Fruit fly (Drosophila melanogaster): ENCODE data around the gene Rbp1.

Gene Rbp1

dm6 chr3R:10834893-10835292 lies 50.7 kb downstream of the Rbp1 start (continued):
- TF ChIP-seq nom (GFP tag; optimal IDR thresholded peaks at IDR 0.05) (peak; percentile 91), Oaz (GFP tag; IDR thresholded peaks at IDR 0.05) (no peak), so (GFP tag; IDR thresholded peaks at IDR 0.05) (no peak), onecut (GFP tag; IDR thresholded peaks at IDR 0.05) (no peak), Fer1 (GFP tag; optimal IDR thresholded peaks at IDR 0.05) (no peak), odd (GFP tag; optimal IDR thresholded peaks at IDR 0.05) (no peak), Med (GFP tag) (peak; percentile 28), CG13123 (GFP tag; optimal IDR thresholded peaks at IDR 0.05) (no peak), CG7372 (GFP tag; IDR thresholded peaks at IDR 0.05) (no peak), emc (GFP tag; optimal IDR thresholded peaks at IDR 0.05) (no peak), Drgx (GFP tag; IDR thresholded peaks at IDR 0.05) (peak; percentile 96), pb (GFP tag; optimal IDR thresholded peaks at IDR 0.05) (no peak), hth (optimal IDR thresholded peaks at IDR 0.05) (no peak), toy (GFP tag; IDR thresholded peaks at IDR 0.05) (no peak), CG1603 (tag; optimal IDR thresholded peaks at IDR 0.05) (peak; percentile 25), Blimp-1 (GFP tag; optimal IDR thresholded peaks at IDR 0.05) (no peak), CG2202 (tag; optimal IDR thresholded peaks at IDR 0.05) (no peak), corto (GFP tag; optimal IDR thresholded peaks at IDR 0.05) (peak; percentile 97), HLH3B (GFP tag; IDR thresholded peaks at IDR 0.05) (no peak), bowl (GFP tag; IDR thresholded peaks at IDR 0.05) (no peak), dm (GFP tag; optimal IDR thresholded peaks at IDR 0.05) (no peak), tx (GFP tag; optimal IDR thresholded peaks at IDR 0.05) (no peak), Hr78 (GFP tag; optimal IDR thresholded peaks at IDR 0.05) (no peak), Hr3 (GFP tag; optimal IDR thresholded peaks at IDR 0.05) (no peak), CG9932 (GFP tag; IDR thresholded peaks at IDR 0.05) (no peak), CG14860 (GFP tag; IDR thresholded peaks at IDR 0.05; ENCODE audit: partially characterized antibody) (no peak), knrl (GFP tag; IDR thresholded peaks at IDR 0.05; ENCODE audit: partially characterized antibody) (no peak), lbe (GFP tag; optimal IDR thresholded peaks at IDR 0.05) (peak; percentile 96), Awh (GFP tag; IDR thresholded peaks at IDR 0.05) (no peak), bsh (GFP tag; optimal IDR thresholded peaks at IDR 0.05) (peak in 1 of 2 experiments; percentile 93), CG10321 (GFP tag; IDR thresholded peaks at IDR 0.05) (no peak), prd (optimal IDR thresholded peaks at IDR 0.05) (no peak), prd (GFP tag; IDR thresholded peaks at IDR 0.05) (peak; percentile 60; the same call in 2 of the 3 replicates), ro (GFP tag; IDR thresholded peaks at IDR 0.05) (no peak), Bgb (GFP tag; IDR thresholded peaks at IDR 0.05; ENCODE audit: partially characterized antibody) (no peak)
